Worm (Caenorhabditis elegans) whole organism, early embryonic: ENCODE measurements around the gene sdz-10.

Experiments
- B0310.2 ChIP-seq: sonication (generic microtip); optimal IDR thresholded peaks from 2 replicates; lab custom pipeline; 2016; ENCODE audit warnings: mild to moderate bottlenecking, missing genetic modification characterization, missing compliant biosample characterization
- F13C5.2 ChIP-seq: sonication (generic microtip); optimal IDR thresholded peaks from 2 replicates; lab custom pipeline; 2017; ENCODE audit warnings: mild to moderate bottlenecking, missing genetic modification characterization, inconsistent platforms, missing compliant biosample characterization
- ama-1 ChIP-seq: fragments of 150-350 bp; optimal IDR thresholded peaks from 2 replicates; lab custom pipeline; 2014
- ets-7 ChIP-seq: sonication (generic microtip); optimal IDR thresholded peaks from 2 replicates; lab custom pipeline; 2016; ENCODE audit warnings: missing genotype, missing genetic modification characterization, missing compliant biosample characterization
- flt-1 ChIP-seq: fragments of 200-800 bp; sonication (Bioruptor generic); IDR thresholded peaks from 2 replicates; pipeline ENCODE4 v1.3.6; 2022; ENCODE audit warnings: missing genetic modification characterization, missing compliant biosample characterization

DNA sequence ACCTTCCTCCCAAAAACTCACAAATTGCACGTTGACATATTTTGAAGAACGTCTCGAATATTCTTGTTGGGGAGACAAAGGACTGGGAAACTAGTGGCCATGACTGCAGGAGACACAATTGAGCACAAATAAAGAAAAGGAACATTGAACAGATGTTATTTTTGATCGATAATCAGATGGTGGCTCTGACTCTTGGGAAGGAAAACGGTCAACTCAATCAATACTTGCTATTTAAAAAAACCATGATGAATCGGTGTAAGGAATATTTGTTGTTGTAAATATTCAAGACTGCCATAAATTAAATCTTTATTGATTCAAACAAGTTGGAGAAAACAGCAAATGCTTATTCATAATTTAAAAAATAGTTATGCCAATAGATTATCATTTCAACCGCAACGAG lies 1.3 kb downstream of the sdz-10 start, which contains the start of gene fbxb-105:
- TF ChIP-seq ama-1: no peak
- TF ChIP-seq F13C5.2 (tag; lab: Kevin White, UChicago): no peak
- no peak for TF ChIP-seq flt-1 (GFP tag; lab: Robert Waterston, UW)
- no peak for TF ChIP-seq ets-7 (tag; lab: Kevin White, UChicago)
- no peak for TF ChIP-seq B0310.2 (tag; lab: Kevin White, UChicago)
